Fruit fly (Drosophila melanogaster) whole organism, prepupa: ENCODE results near the gene Smyd5.

Experiments used
- CG11294 ChIP-seq: fragments of 200-800 bp; sonication (Bioruptor generic); IDR thresholded peaks from 2 replicates; pipeline ENCODE4 v1.3.6; 2022; ENCODE audit warnings: missing biosample characterization, missing genetic modification characterization
- CG11762 ChIP-seq: fragments of 200-800 bp; sonication (Bioruptor generic); optimal IDR thresholded peaks from 3 replicates; lab custom pipeline; 2016; ENCODE audit warnings: missing biosample characterization, missing genetic modification characterization; ENCODE audit not compliant: insufficient read depth
- CG15336 ChIP-seq: fragments of 200-800 bp; sonication (Bioruptor generic); IDR thresholded peaks from 2 replicates; pipeline ENCODE4 v1.3.6; 2022; ENCODE audit warnings: missing biosample characterization, missing genetic modification characterization
- CG16779 ChIP-seq: fragments of 200-800 bp; sonication (Bioruptor generic); optimal IDR thresholded peaks from 3 replicates; lab custom pipeline; 2017; ENCODE audit warnings: missing biosample characterization, mild to moderate bottlenecking, missing genetic modification characterization
- CG3032 ChIP-seq: fragments of 200-800 bp; optimal IDR thresholded peaks from 2 replicates; lab custom pipeline; 2019; ENCODE audit warnings: missing biosample characterization, mild to moderate bottlenecking, missing genetic modification characterization, moderate library complexity
- CG31627 ChIP-seq: fragments of 200-800 bp; sonication (Bioruptor generic); optimal IDR thresholded peaks from 3 replicates; lab custom pipeline; 2016; ENCODE audit warnings: missing biosample characterization, missing genetic modification characterization
- CG32006 ChIP-seq: fragments of 200-800 bp; sonication (Bioruptor generic); optimal IDR thresholded peaks from 3 replicates; lab custom pipeline; 2017; ENCODE audit warnings: missing biosample characterization, mild to moderate bottlenecking, missing genetic modification characterization
- CG6163 ChIP-seq: fragments of 200-800 bp; sonication (Bioruptor generic); IDR thresholded peaks from 3 replicates; pipeline ENCODE4 v1.3.6; 2022; ENCODE audit warnings: missing biosample characterization, missing genetic modification characterization
- CG6276 ChIP-seq: fragments of 200-800 bp; sonication (Bioruptor generic); optimal IDR thresholded peaks from 2 replicates; lab custom pipeline; 2017; ENCODE audit warnings: missing biosample characterization, mild to moderate bottlenecking, missing genetic modification characterization
- CG6808 ChIP-seq: fragments of 200-800 bp; sonication (Bioruptor generic); optimal IDR thresholded peaks from 3 replicates; lab custom pipeline; 2017; ENCODE audit warnings: missing biosample characterization, missing genetic modification characterization, mild to moderate bottlenecking, moderate library complexity, missing genetic modification reagents
- CG6854 ChIP-seq: fragments of 200-800 bp; sonication (Bioruptor generic); optimal IDR thresholded peaks from 2 replicates; lab custom pipeline; 2017; ENCODE audit warnings: missing biosample characterization, mild to moderate bottlenecking, missing genetic modification characterization
- CG7368 ChIP-seq: fragments of 200-800 bp; sonication (Bioruptor generic); optimal IDR thresholded peaks from 3 replicates; lab custom pipeline; 2016; ENCODE audit warnings: missing biosample characterization, missing genetic modification characterization
- CG8119 ChIP-seq: fragments of 200-800 bp; sonication (Bioruptor generic); IDR thresholded peaks from 3 replicates; pipeline ENCODE4 v1.3.6; 2022; ENCODE audit warnings: missing biosample characterization, missing genetic modification characterization
- CG8632 ChIP-seq: fragments of 200-800 bp; sonication (Bioruptor generic); optimal IDR thresholded peaks from 3 replicates; lab custom pipeline; 2016; ENCODE audit warnings: missing biosample characterization, missing genetic modification characterization
- CG9139 ChIP-seq: fragments of 200-800 bp; sonication (Bioruptor generic); optimal IDR thresholded peaks from 3 replicates; lab custom pipeline; 2017; ENCODE audit warnings: missing biosample characterization, mild to moderate bottlenecking, missing genetic modification characterization
- Eip75B ChIP-seq: fragments of 200-800 bp; sonication (Bioruptor generic); optimal IDR thresholded peaks from 3 replicates; lab custom pipeline; 2016; ENCODE audit warnings: missing biosample characterization, missing genetic modification characterization
- Eip78C ChIP-seq: fragments of 200-800 bp; sonication (Bioruptor generic); peaks from one replicate; lab custom pipeline; 2016; ENCODE audit warnings: missing biosample characterization, missing genetic modification characterization
- Ets21C ChIP-seq: fragments of 200-800 bp; sonication (Bioruptor generic); optimal IDR thresholded peaks from 3 replicates; lab custom pipeline; 2016; ENCODE audit warnings: missing biosample characterization, missing genetic modification characterization
- Ets96B ChIP-seq: fragments of 200-800 bp; optimal IDR thresholded peaks from 2 replicates; lab custom pipeline; 2019; ENCODE audit warnings: missing biosample characterization, mild to moderate bottlenecking, missing genetic modification characterization, moderate library complexity
- Gug ChIP-seq: fragments of 200-800 bp; sonication (Bioruptor generic); IDR thresholded peaks from 2 replicates; pipeline ENCODE4 v1.3.6; 2022; ENCODE audit warnings: missing biosample characterization, missing genetic modification characterization
- Hr38 ChIP-seq: sonication (Bioruptor generic); optimal IDR thresholded peaks from 2 replicates; lab custom pipeline; 2016; ENCODE audit warnings: missing biosample characterization, missing genetic modification characterization
- Hr39 ChIP-seq: fragments of 200-800 bp; sonication (Bioruptor generic); optimal IDR thresholded peaks from 2 replicates; lab custom pipeline; 2016; ENCODE audit warnings: missing biosample characterization, missing genetic modification characterization
- Lpt ChIP-seq: fragments of 200-800 bp; sonication (Bioruptor generic); optimal IDR thresholded peaks from 3 replicates; lab custom pipeline; 2016; ENCODE audit warnings: missing biosample characterization, missing genetic modification characterization
- OdsH ChIP-seq: fragments of 200-800 bp; sonication (Bioruptor generic); optimal IDR thresholded peaks from 3 replicates; lab custom pipeline; 2016; ENCODE audit warnings: missing biosample characterization, missing genetic modification characterization
- Smox ChIP-seq: fragments of 200-800 bp; sonication (Bioruptor generic); optimal IDR thresholded peaks from 3 replicates; lab custom pipeline; 2016; ENCODE audit warnings: missing biosample characterization, missing genetic modification characterization
- Sox102F ChIP-seq: fragments of 200-800 bp; sonication (Bioruptor generic); optimal IDR thresholded peaks from 2 replicates; lab custom pipeline; 2016; ENCODE audit warnings: missing biosample characterization, mild to moderate bottlenecking, missing genetic modification characterization
- Sox14 ChIP-seq: fragments of 200-800 bp; sonication (Bioruptor generic); optimal IDR thresholded peaks from 3 replicates; lab custom pipeline; 2016; ENCODE audit warnings: missing biosample characterization, missing genetic modification characterization
- Sox15 ChIP-seq: fragments of 200-800 bp; sonication (Bioruptor generic); optimal IDR thresholded peaks from 3 replicates; lab custom pipeline; 2016; ENCODE audit warnings: missing biosample characterization, missing genetic modification characterization
- achi ChIP-seq: fragments of 200-800 bp; sonication (Bioruptor generic); optimal IDR thresholded peaks from 3 replicates; lab custom pipeline; 2016; ENCODE audit warnings: missing biosample characterization, missing genetic modification characterization
- cyc ChIP-seq: fragments of 200-800 bp; sonication (Bioruptor generic); optimal IDR thresholded peaks from 3 replicates; lab custom pipeline; 2016; ENCODE audit warnings: missing biosample characterization, missing genetic modification characterization
- dac ChIP-seq: fragments of 200-800 bp; sonication (Bioruptor generic); optimal IDR thresholded peaks from 2 replicates; lab custom pipeline; 2017; ENCODE audit warnings: missing biosample characterization, mild to moderate bottlenecking, missing genetic modification characterization
- dsx ChIP-seq: fragments of 200-800 bp; optimal IDR thresholded peaks from 3 replicates; lab custom pipeline; 2019; ENCODE audit warnings: missing biosample characterization, mild to moderate bottlenecking, missing genetic modification characterization, moderate library complexity; ENCODE audit not compliant: poor library complexity, severe bottlenecking
- eg ChIP-seq: fragments of 200-800 bp; sonication (Bioruptor generic); IDR thresholded peaks from 3 replicates; pipeline ENCODE4 v1.3.6; 2022; ENCODE audit warnings: missing biosample characterization, missing genetic modification characterization
- fd59A ChIP-seq: fragments of 200-800 bp; sonication (Bioruptor generic); optimal IDR thresholded peaks from 2 replicates; lab custom pipeline; 2017; ENCODE audit warnings: missing biosample characterization, mild to moderate bottlenecking, missing genetic modification characterization, missing genetic modification reagents
- fd85E ChIP-seq: fragments of 200-800 bp; sonication (Bioruptor generic); optimal IDR thresholded peaks from 3 replicates; lab custom pipeline; 2016; ENCODE audit warnings: missing biosample characterization, missing genetic modification characterization
- fkh ChIP-seq: fragments of 200-800 bp; sonication (Bioruptor generic); optimal IDR thresholded peaks from 3 replicates; lab custom pipeline; 2017; ENCODE audit warnings: missing biosample characterization, mild to moderate bottlenecking, missing genetic modification characterization, moderate library complexity
- lz ChIP-seq: fragments of 200-800 bp; sonication (Bioruptor generic); optimal IDR thresholded peaks from 3 replicates; lab custom pipeline; 2016; ENCODE audit warnings: missing biosample characterization, missing genetic modification characterization
- net ChIP-seq: fragments of 200-800 bp; sonication (Bioruptor generic); optimal IDR thresholded peaks from 3 replicates; lab custom pipeline; 2016; ENCODE audit warnings: missing biosample characterization, missing genetic modification characterization
- salr ChIP-seq, 2 experiments: fragments of 200-800 bp; sonication (Bioruptor generic); optimal IDR thresholded peaks; 3 replicates each; lab custom pipeline; 2016 to 2018; ENCODE audit warnings: missing biosample characterization in 2 of 2, missing genetic modification characterization in 2 of 2, mild to moderate bottlenecking in 1 of 2
- svp ChIP-seq: fragments of 200-800 bp; sonication (Bioruptor generic); peaks from one replicate; lab custom pipeline; 2016; ENCODE audit warnings: missing biosample characterization, missing genetic modification characterization
- topi ChIP-seq: fragments of 200-800 bp; sonication (Bioruptor generic); optimal IDR thresholded peaks from 3 replicates; lab custom pipeline; 2016; ENCODE audit warnings: missing biosample characterization, missing genetic modification characterization
- vri ChIP-seq: fragments of 200-800 bp; sonication (Bioruptor generic); optimal IDR thresholded peaks from 3 replicates; lab custom pipeline; 2016; ENCODE audit warnings: missing biosample characterization, mild to moderate bottlenecking, missing genetic modification characterization

The Smyd5 gene

DNA sequence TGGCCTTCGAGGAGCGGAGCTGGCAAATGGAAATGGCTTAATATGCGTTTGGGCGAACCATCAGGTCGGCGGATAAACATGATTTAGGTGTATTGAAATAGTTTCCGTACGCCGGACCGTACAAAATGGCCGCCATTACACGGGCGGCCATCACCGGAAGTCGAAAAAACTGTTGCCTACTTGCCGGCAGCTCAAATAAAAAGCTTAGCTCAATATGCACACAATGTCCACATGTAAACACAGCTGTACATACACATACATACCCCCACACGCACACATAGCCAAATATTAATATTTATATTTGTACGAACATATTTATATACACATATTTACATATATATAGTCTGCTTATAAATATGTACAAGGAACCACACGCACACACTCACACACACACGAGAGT, 44.6 kb upstream of the Smyd5 start (continued):
- no peak for TF ChIP-seq Sox14
- TF ChIP-seq Eip75B (GFP tag; lab: Kevin White, UChicago), result no peak
- TF ChIP-seq Eip78C, result peak; percentile 70
- TF ChIP-seq Lpt (GFP tag; lab: Kevin White, UChicago), result no peak
- no peak for TF ChIP-seq Smox (GFP tag; lab: Kevin White, UChicago)
- TF ChIP-seq salr (GFP tag; optimal IDR thresholded peaks at IDR 0.05; lab: Kevin White, UChicago), result no peak
- peak; percentile 38 for TF ChIP-seq achi (GFP tag; lab: Kevin White, UChicago)
- no peak for TF ChIP-seq Ets21C (GFP tag; lab: Kevin White, UChicago)
- TF ChIP-seq Hr38 (GFP tag; lab: Kevin White, UChicago), result no peak
- no peak for TF ChIP-seq CG6808
- TF ChIP-seq Sox102F (GFP tag; lab: Kevin White, UChicago), result no peak
- 0 out of 2 replicates have a peak, but pooled peaks have one; percentile 12 for TF ChIP-seq CG11294
- no peak for TF ChIP-seq cyc (GFP tag; lab: Kevin White, UChicago)
- no peak for TF ChIP-seq Ets96B (tag; lab: Kevin White, UChicago)
- no peak for TF ChIP-seq CG6854 (GFP tag; lab: Kevin White, UChicago)
- TF ChIP-seq CG11762 (GFP tag; lab: Kevin White, UChicago), result no peak
- no peak for TF ChIP-seq fd59A
- 0 out of 3 replicates have a peak, but pooled peaks have one; percentile 19 for TF ChIP-seq CG6163 (GFP tag; lab: Robert Waterston, UW)
- peak; percentile 2 for TF ChIP-seq CG8632 (GFP tag; lab: Kevin White, UChicago)
- TF ChIP-seq CG31627 (GFP tag; lab: Kevin White, UChicago), result no peak
- TF ChIP-seq dac, result no peak
- TF ChIP-seq Gug (GFP tag; lab: Robert Waterston, UW), result no peak
- TF ChIP-seq fkh (GFP tag; lab: Kevin White, UChicago), result peak; percentile 60

DNA sequence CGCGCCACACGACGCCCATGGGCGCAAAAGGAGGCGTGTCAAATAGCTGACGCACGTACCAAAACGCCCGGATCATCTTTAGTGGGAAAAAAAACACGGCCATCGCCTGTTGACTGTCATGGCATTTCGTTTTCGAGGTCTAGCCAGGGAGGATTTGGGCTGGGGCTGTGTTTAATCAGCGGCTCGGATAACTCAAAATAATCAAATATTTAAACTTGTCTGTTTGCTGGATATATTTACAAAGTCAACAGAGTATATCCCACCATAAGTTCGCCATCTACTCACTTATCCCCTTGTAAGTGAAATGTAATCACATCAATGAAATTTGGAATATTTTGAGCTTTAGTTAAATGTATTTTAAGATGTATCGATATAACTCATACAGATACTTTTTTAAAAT, 42.2 kb upstream of the Smyd5 start:
- TF ChIP-seq dsx (GFP tag; lab: Kevin White, UChicago) (no peak), CG6163 (GFP tag; lab: Robert Waterston, UW) (no peak), vri (GFP tag; lab: Kevin White, UChicago) (no peak)
- TF ChIP-seq, all 60 proteins: peak for 0

DNA sequence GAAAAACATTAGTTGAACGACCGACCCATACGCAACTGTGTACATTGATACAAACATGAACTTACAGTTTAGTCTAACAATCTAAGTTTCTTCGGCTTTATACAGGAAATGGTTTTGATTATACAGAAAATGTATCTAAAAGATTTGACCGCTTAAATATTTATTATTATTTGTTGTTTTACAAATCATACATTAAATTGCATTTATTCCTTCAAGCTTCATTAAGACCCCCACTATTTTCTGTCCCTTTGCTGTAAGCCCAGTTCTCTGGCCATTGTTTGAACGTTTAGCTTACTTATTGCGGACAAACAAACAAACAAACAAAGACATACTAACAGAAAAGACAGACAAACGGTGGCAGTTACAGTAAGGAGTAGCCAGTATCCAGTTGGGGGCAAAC, 35.7 kb upstream of the Smyd5 start:
- TF ChIP-seq CG32006 (GFP tag; lab: Kevin White, UChicago), result peak; percentile 25
- TF ChIP-seq Lpt (GFP tag; lab: Kevin White, UChicago), result peak; percentile 18
- no peak for TF ChIP-seq topi (GFP tag; lab: Kevin White, UChicago)
- 0 out of 3 replicates have a peak, but pooled peaks have one; percentile 46 for TF ChIP-seq eg (GFP tag; lab: Robert Waterston, UW)
- TF ChIP-seq vri (GFP tag; lab: Kevin White, UChicago), result no peak
- peak; percentile 23; the same call in 1 of the 3 replicates for TF ChIP-seq CG8119 (GFP tag; lab: Robert Waterston, UW)
- TF ChIP-seq CG6276 (GFP tag; lab: Kevin White, UChicago), result peak; percentile 7
- TF ChIP-seq CG3032 (tag; lab: Kevin White, UChicago), result no peak
- TF ChIP-seq CG15336 (GFP tag; lab: Robert Waterston, UW), result peak; percentile 39; the same call in 1 of the 2 replicates
- TF ChIP-seq OdsH (GFP tag; lab: Kevin White, UChicago), result no peak
- TF ChIP-seq fd85E (GFP tag; lab: Kevin White, UChicago), result no peak
- TF ChIP-seq Eip78C, result peak; percentile 58

DNA sequence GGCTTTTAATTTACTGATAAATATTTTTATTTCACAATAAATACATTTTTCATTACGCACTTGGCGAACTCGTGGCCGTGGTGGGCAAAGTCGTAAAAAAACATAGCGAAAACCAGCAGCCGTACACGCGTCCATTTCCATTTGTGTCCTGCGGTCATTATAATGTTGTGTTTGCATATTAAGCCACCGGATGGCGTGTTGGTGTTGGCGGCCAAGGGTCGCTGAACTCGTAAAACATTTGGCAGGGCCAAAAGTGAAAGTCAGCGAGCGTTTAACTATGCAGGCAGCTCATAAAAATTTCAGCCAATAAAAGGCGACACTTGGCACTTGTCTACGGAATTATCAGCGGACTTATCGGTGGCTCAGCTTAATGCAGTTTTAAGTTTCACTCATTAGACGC, 33.9 kb upstream of the Smyd5 start:
- no peak for TF ChIP-seq vri (GFP tag; lab: Kevin White, UChicago)
- TF ChIP-seq Eip78C, result no peak
- no peak for TF ChIP-seq CG15336 (GFP tag; lab: Robert Waterston, UW)
- no peak for TF ChIP-seq Hr39 (GFP tag; lab: Kevin White, UChicago)
- no peak for TF ChIP-seq CG6163 (GFP tag; lab: Robert Waterston, UW)
- no peak for TF ChIP-seq CG7368 (GFP tag; lab: Kevin White, UChicago)
- TF ChIP-seq cyc (GFP tag; lab: Kevin White, UChicago), result no peak
- no peak for TF ChIP-seq net (GFP tag; lab: Kevin White, UChicago)
- no peak for TF ChIP-seq CG16779 (tag; lab: Kevin White, UChicago)
- TF ChIP-seq Sox102F (GFP tag; lab: Kevin White, UChicago), result no peak
- no peak for TF ChIP-seq Hr38 (GFP tag; lab: Kevin White, UChicago)
- no peak for TF ChIP-seq salr (GFP tag; optimal IDR thresholded peaks at IDR 0.05; lab: Kevin White, UChicago)
- no peak for TF ChIP-seq CG8119 (GFP tag; lab: Robert Waterston, UW)
- no peak for TF ChIP-seq Sox15 (GFP tag; lab: Kevin White, UChicago)
- no peak for TF ChIP-seq CG6808
- TF ChIP-seq Ets96B (tag; lab: Kevin White, UChicago), result no peak
- TF ChIP-seq CG9139 (GFP tag; lab: Kevin White, UChicago), result no peak
- no peak for TF ChIP-seq svp (GFP tag; lab: Kevin White, UChicago)
- no peak for TF ChIP-seq lz (GFP tag; lab: Kevin White, UChicago)
- TF ChIP-seq, all 60 proteins: peak for 0
